Fruit fly (Drosophila melanogaster) whole organism, larva: ENCODE data around the gene CG43694.

Experiments used
- noc ChIP-seq: fragments of 200-800 bp; sonication (Bioruptor generic); optimal IDR thresholded peaks from 3 replicates; lab custom pipeline; 2019; ENCODE audit warnings: missing biosample characterization, mild to moderate bottlenecking, missing genetic modification characterization, moderate library complexity

CG43694 gene

dm6 chr3R:23425929-23426328, at the start of gene CG43694:
Gene CG43694 (minus strand): TSS chr3R:23426029.
- no peak for TF ChIP-seq noc (tag; lab: Kevin White, UChicago)

- no peak for TF ChIP-seq noc (tag; lab: Kevin White, UChicago)
Measured at dm6 chr3R:23472011-23472958, 46.5 kb upstream of the CG43694 start, which contains the start of gene CG4374. Gene CG4374 (minus strand): TSS chr3R:23472278.

- TF ChIP-seq noc (tag; lab: Kevin White, UChicago), result no peak
Measured at dm6 chr3R:23460667-23461066, 34.8 kb upstream of the CG43694 start.

- TF ChIP-seq noc (tag; lab: Kevin White, UChicago), result no peak
Measured at dm6 chr3R:23455866-23456265, 30.0 kb upstream of the CG43694 start.

dm6 chr3R:23445249-23445916, 19.6 kb upstream of the CG43694 start:
- TF ChIP-seq noc (tag; lab: Kevin White, UChicago), result no peak

dm6 chr3R:23438184-23438787, 12.5 kb upstream of the CG43694 start:
- no peak for TF ChIP-seq noc (tag; lab: Kevin White, UChicago)

dm6 chr3R:23431355-23431754, 5.5 kb upstream of the CG43694 start:
- TF ChIP-seq noc (tag; lab: Kevin White, UChicago), result no peak

- no peak for TF ChIP-seq noc (tag; lab: Kevin White, UChicago)
Measured at dm6 chr3R:23425107-23425506, 722 bp downstream of the CG43694 start.

dm6 chr3R:23421925-23422324, 3.9 kb downstream of the CG43694 start:
- TF ChIP-seq noc (tag; lab: Kevin White, UChicago), result no peak

dm6 chr3R:23417650-23418049, 8.2 kb downstream of the CG43694 start:
- no peak for TF ChIP-seq noc (tag; lab: Kevin White, UChicago)

dm6 chr3R:23416579-23416978, 9.2 kb downstream of the CG43694 start:
- TF ChIP-seq noc (tag; lab: Kevin White, UChicago), result no peak

dm6 chr3R:23407880-23408279, 17.9 kb downstream of the CG43694 start:
- TF ChIP-seq noc (tag; lab: Kevin White, UChicago), result no peak

- TF ChIP-seq noc (tag; lab: Kevin White, UChicago), result no peak
Measured at dm6 chr3R:23405209-23405608, 20.6 kb downstream of the CG43694 start, which contains the start of gene Ir94e. Gene Ir94e (plus strand): TSS chr3R:23405509.

dm6 chr3R:23403628-23404027, 22.2 kb downstream of the CG43694 start, which contains the start of gene CG17380:
Gene CG17380 (minus strand): TSS chr3R:23403728.
- TF ChIP-seq noc (tag; lab: Kevin White, UChicago), result no peak

dm6 chr3R:23402508-23402907, 23.3 kb downstream of the CG43694 start, which contains the start of gene Ir94d:
Gene Ir94d (plus strand): TSS chr3R:23402808.
- no peak for TF ChIP-seq noc (tag; lab: Kevin White, UChicago)

dm6 chr3R:23401519-23401918, 24.3 kb downstream of the CG43694 start:
- no peak for TF ChIP-seq noc (tag; lab: Kevin White, UChicago)
